Fruit fly (Drosophila melanogaster): ENCODE measurements around the gene wts.

- TF ChIP-seq CG7101 (tag; optimal IDR thresholded peaks at IDR 0.05) (no peak), tj (GFP tag; optimal IDR thresholded peaks at IDR 0.05) (no peak), Hr96 (GFP tag; optimal IDR thresholded peaks at IDR 0.05) (no peak), Crg-1 (GFP tag; optimal IDR thresholded peaks at IDR 0.05) (no peak), ovo (GFP tag; optimal IDR thresholded peaks at IDR 0.05) (no peak), Clk (GFP tag; optimal IDR thresholded peaks at IDR 0.05) (no peak)
These were observed 13.5 kb downstream of the wts start for dm6 chr3R:30792959-30793358.

All from whole organism, adult.